Fruit fly (Drosophila melanogaster): ENCODE results near the gene CG7443.

DNA sequence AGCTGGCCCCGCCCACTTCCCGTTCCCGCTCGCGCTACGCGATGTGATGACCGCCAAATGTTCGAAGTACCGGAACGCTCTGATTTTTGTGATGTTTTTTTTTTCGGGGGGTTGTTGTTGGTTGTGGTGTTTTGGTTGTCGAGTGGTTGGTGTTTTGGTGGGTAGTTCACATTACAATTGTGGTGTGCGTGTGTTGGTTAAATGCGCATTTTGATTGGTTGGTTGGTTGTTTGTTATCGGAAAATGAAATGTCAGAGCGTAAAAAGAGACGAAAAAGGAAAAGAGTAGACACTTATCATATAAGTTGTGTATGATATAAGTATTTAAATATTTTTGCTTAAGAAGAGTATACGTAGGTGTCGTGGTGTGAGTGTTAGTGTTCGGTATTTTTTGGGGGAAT is 44.4 kb downstream of the CG7443 start:
- no peak for TF ChIP-seq slbo (GFP tag; IDR thresholded peaks at IDR 0.05)
- no peak for TF ChIP-seq Stat92E (GFP tag; optimal IDR thresholded peaks at IDR 0.05)
- TF ChIP-seq CG5180 (GFP tag; optimal IDR thresholded peaks at IDR 0.05) = no peak
- no peak for TF ChIP-seq Optix (GFP tag; IDR thresholded peaks at IDR 0.05)
- TF ChIP-seq CG7963 (GFP tag; IDR thresholded peaks at IDR 0.05; ENCODE audit: partially characterized antibody) = no peak
- TF ChIP-seq CG12155 (GFP tag; optimal IDR thresholded peaks at IDR 0.05) = no peak
- TF ChIP-seq amos (GFP tag; IDR thresholded peaks at IDR 0.05; ENCODE audit: partially characterized antibody) = no peak
- TF ChIP-seq bbx (GFP tag; IDR thresholded peaks at IDR 0.05; ENCODE audit: partially characterized antibody) = no peak
- no peak for TF ChIP-seq ara (GFP tag; IDR thresholded peaks at IDR 0.05)
